Worm (Caenorhabditis elegans) whole organism, young adult: Measurements from ENCODE around the gene ntl-4.
"Not testable (repeated sequence)": the region's sequence is repeated elsewhere in the genome, so short reads cannot be mapped to it uniquely, and the experiment has no call there.

Experiments used
- Y53F4B.3 ChIP-seq: fragments of 200-800 bp; sonication (Bioruptor generic); IDR thresholded peaks from 2 replicates; pipeline ENCODE4 v1.3.6; 2022; ENCODE audit warnings: missing genetic modification reagents, missing genetic modification characterization, missing compliant biosample characterization
- akir-1 ChIP-seq: fragments of 200-800 bp; sonication (Bioruptor generic); optimal IDR thresholded peaks from 2 replicates; lab custom pipeline; 2018; ENCODE audit warnings: mild to moderate bottlenecking, missing genetic modification characterization, moderate library complexity, missing compliant biosample characterization
- atf-7 ChIP-seq: sonication (generic microtip); optimal IDR thresholded peaks from 2 replicates; lab custom pipeline; 2017; ENCODE audit warnings: mild to moderate bottlenecking, missing genetic modification characterization, missing compliant biosample characterization
- attf-5 ChIP-seq: fragments of 200-800 bp; sonication (Bioruptor generic); optimal IDR thresholded peaks from 2 replicates; lab custom pipeline; 2018; ENCODE audit warnings: mild to moderate bottlenecking, missing genetic modification characterization, missing compliant biosample characterization
- ceh-91 ChIP-seq: fragments of 200-800 bp; sonication (Bioruptor generic); IDR thresholded peaks from 2 replicates; pipeline ENCODE4 v1.3.6; 2022; ENCODE audit warnings: missing genetic modification reagents, missing genetic modification characterization, missing compliant biosample characterization
- hsf-1 ChIP-seq: fragments of 200-800 bp; sonication (Bioruptor generic); IDR thresholded peaks from 2 replicates; pipeline ENCODE4 v1.3.6; 2022; ENCODE audit warnings: missing genetic modification reagents, missing genetic modification characterization, missing compliant biosample characterization
- lin-35 ChIP-seq, 3 experiments: fragments of 150-350 bp in 2 of 3; sonication (generic microtip) in 1 of 3; optimal IDR thresholded peaks; 2 replicates each; lab custom pipeline; 2014 to 2018; ENCODE audit warnings: missing biosample characterization in 3 of 3, missing genetic modification characterization in 3 of 3, missing genetic modification reagents in 3 of 3
- sea-2 ChIP-seq: fragments of 200-800 bp; sonication (Bioruptor generic); IDR thresholded peaks from 2 replicates; pipeline ENCODE4 v1.3.6; 2022; ENCODE audit warnings: missing genetic modification characterization, missing compliant biosample characterization
- snpc-1.3 ChIP-seq: sonication (generic microtip); optimal IDR thresholded peaks from 2 replicates; lab custom pipeline; 2017; ENCODE audit warnings: missing genetic modification characterization, mild to moderate bottlenecking, missing compliant biosample characterization, antibody characterized with exemption, moderate library complexity, missing genotype, missing genetic modification reagents; ENCODE audit not compliant: insufficient read depth
- tlf-1 ChIP-seq: fragments of 200-800 bp; sonication (Bioruptor generic); optimal IDR thresholded peaks from 2 replicates; lab custom pipeline; 2018; ENCODE audit warnings: mild to moderate bottlenecking, missing genetic modification characterization, missing compliant biosample characterization
- unc-62 ChIP-seq: fragments of 150-350 bp; optimal IDR thresholded peaks from 2 replicates; lab custom pipeline; 2014; ENCODE audit warnings: missing biosample characterization, missing genetic modification reagents, missing genetic modification characterization
- zfh-2 ChIP-seq: fragments of 200-800 bp; sonication (Bioruptor generic); conservative IDR thresholded peaks from 2 replicates; pipeline ENCODE4 v1.3.6; 2022; ENCODE audit warnings: missing genetic modification reagents, missing genetic modification characterization, missing compliant biosample characterization

DNA sequence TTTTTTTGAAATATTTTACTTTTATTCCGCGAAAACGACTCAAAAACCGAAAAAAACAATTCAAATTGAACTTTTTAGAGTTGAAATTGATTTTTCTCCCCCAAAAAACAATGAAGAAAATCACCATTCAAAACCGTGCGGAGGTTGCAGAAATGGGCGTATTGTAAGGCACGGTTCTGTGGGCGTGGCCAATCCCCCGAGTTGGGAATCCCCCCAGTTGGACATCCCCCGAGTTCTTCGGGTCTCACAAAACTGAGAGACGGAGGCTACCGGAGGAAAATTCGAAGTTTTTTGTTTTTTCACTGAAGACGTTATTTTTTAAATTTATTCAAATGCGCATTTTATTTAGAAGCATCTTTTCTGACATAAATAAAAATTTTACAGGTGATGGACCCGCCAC lies 37.9 kb downstream of the ntl-4 start, which contains the start of gene mcm-3AP:
- not testable (repeated sequence) for TF ChIP-seq sea-2 (GFP tag; lab: Robert Waterston, UW); snpc-1.3 (tag; lab: Kevin White, UChicago); tlf-1; lin-35 (GFP tag; optimal IDR thresholded peaks at IDR 0.05; lab: Kevin White, UChicago); zfh-2 (GFP tag; lab: Robert Waterston, UW); Y53F4B.3 (GFP tag; lab: Robert Waterston, UW); ceh-91 (GFP tag; lab: Robert Waterston, UW); atf-7 (tag; lab: Kevin White, UChicago); unc-62 (GFP tag; lab: Kevin White, UChicago); akir-1 (GFP tag; lab: Kevin White, UChicago); hsf-1 (GFP tag; lab: Robert Waterston, UW)
- peak; percentile 41 for TF ChIP-seq attf-5 (GFP tag; lab: Kevin White, UChicago)
